Worm (Caenorhabditis elegans) whole organism, dauer: ENCODE results near the gene R102.8.
"Not testable (repeated sequence)": the region's sequence is repeated elsewhere in the genome, so short reads cannot be mapped to it uniquely, and the experiment has no call there.

Experiments used
- unc-62 ChIP-seq: sonication (generic microtip); optimal IDR thresholded peaks from 2 replicates; lab custom pipeline; 2017; ENCODE audit warnings: missing biosample characterization, missing genetic modification reagents, missing genetic modification characterization

The R102.8 gene

ce11 chrIV:10698486-10698885 lies 8.4 kb upstream of the R102.8 start:
- TF ChIP-seq unc-62 (GFP tag; lab: Kevin White, UChicago) = no peak

ce11 chrIV:10697022-10697979 lies 7.3 kb upstream of the R102.8 start, which contains the start of gene allo-1:
TSS of gene allo-1 (minus strand) at chrIV:10697072.
- no peak for TF ChIP-seq unc-62 (GFP tag; lab: Kevin White, UChicago)

- no peak for TF ChIP-seq unc-62 (GFP tag; lab: Kevin White, UChicago)
These were observed 5.2 kb upstream of the R102.8 start, which contains the start of gene R102.4 for ce11 chrIV:10695203-10695602. TSS of gene R102.4 (minus strand) at chrIV:10695303.

- TF ChIP-seq unc-62 (GFP tag; lab: Kevin White, UChicago) = no peak
These were observed 969 bp downstream of the R102.8 start, which contains the start of gene R102.3 for ce11 chrIV:10688972-10689567. TSS of gene R102.3 (plus strand) at chrIV:10689517.

- TF ChIP-seq unc-62 (GFP tag; lab: Kevin White, UChicago) = not testable (repeated sequence)
These were observed 2.7 kb downstream of the R102.8 start, which contains the start of gene R102.2 for ce11 chrIV:10687307-10687706. TSS of gene R102.2 (plus strand) at chrIV:10687607.

- no peak for TF ChIP-seq unc-62 (GFP tag; lab: Kevin White, UChicago)
These were observed 4.3 kb downstream of the R102.8 start, which contains the start of the genes K08C7.6 and R102.1 for ce11 chrIV:10685758-10686157. TSS of gene K08C7.6 (minus strand) at chrIV:10685858. TSS of gene R102.1 (plus strand) at chrIV:10686048.

- no peak for TF ChIP-seq unc-62 (GFP tag; lab: Kevin White, UChicago)
These were observed 7.8 kb downstream of the R102.8 start, which contains the start of gene fmo-2 for ce11 chrIV:10682155-10682749. TSS of gene fmo-2 (plus strand) at chrIV:10682524.

- TF ChIP-seq unc-62 (GFP tag; lab: Kevin White, UChicago) = no peak
These were observed 9.7 kb downstream of the R102.8 start, which contains the start of gene K08C7.4 for ce11 chrIV:10680379-10680778. TSS of gene K08C7.4 (minus strand) at chrIV:10680479.

- no peak for TF ChIP-seq unc-62 (GFP tag; lab: Kevin White, UChicago)
These were observed 21.5 kb downstream of the R102.8 start for ce11 chrIV:10668561-10668960.

ce11 chrIV:10666523-10666922 lies 23.5 kb downstream of the R102.8 start, which contains the start of gene epi-1:
TSS of gene epi-1 (plus strand) at chrIV:10666823.
- TF ChIP-seq unc-62 (GFP tag; lab: Kevin White, UChicago) = no peak

- TF ChIP-seq unc-62 (GFP tag; lab: Kevin White, UChicago) = no peak
These were observed 25.9 kb downstream of the R102.8 start, which contains the start of gene K08C7.7 for ce11 chrIV:10664134-10664533. TSS of gene K08C7.7 (plus strand) at chrIV:10664434.

ce11 chrIV:10661760-10662159 lies 28.3 kb downstream of the R102.8 start, which contains the start of gene fmo-1:
TSS of gene fmo-1 (plus strand) at chrIV:10661857.
- TF ChIP-seq unc-62 (GFP tag; lab: Kevin White, UChicago) = no peak

- no peak for TF ChIP-seq unc-62 (GFP tag; lab: Kevin White, UChicago)
These were observed 29.0 kb downstream of the R102.8 start for ce11 chrIV:10661072-10661471.

- TF ChIP-seq unc-62 (GFP tag; lab: Kevin White, UChicago) = no peak
These were observed 33.2 kb downstream of the R102.8 start, which contains the start of gene K08C7.1 for ce11 chrIV:10656770-10657323. TSS of gene K08C7.1 (plus strand) at chrIV:10656812.

- not testable (repeated sequence) for TF ChIP-seq unc-62 (GFP tag; lab: Kevin White, UChicago)
These were observed 36.0 kb downstream of the R102.8 start, which contains the start of gene glb-19 for ce11 chrIV:10654047-10654446. TSS of gene glb-19 (minus strand) at chrIV:10654147.
